Fruit fly (Drosophila melanogaster): ENCODE data around the gene Kal1.

- TF ChIP-seq Gug (GFP tag; IDR thresholded peaks at IDR 0.05) (no peak), Ets21C (GFP tag; optimal IDR thresholded peaks at IDR 0.05) (no peak), Sox102F (GFP tag; optimal IDR thresholded peaks at IDR 0.05) (no peak)
Measured at dm6 chr3R:24091653-24092052, 49.5 kb upstream of the Kal1 start.

All from whole organism, prepupa.